Worm (Caenorhabditis elegans) whole organism, midembryonic: ENCODE data around the gene Y102A11A.1.

Source experiments
- T22C8.4 ChIP-seq: fragments of 200-800 bp; sonication (Bioruptor generic); IDR thresholded peaks from 2 replicates; pipeline ENCODE4 v1.3.6; 2022; ENCODE audit warnings: missing genetic modification characterization, missing compliant biosample characterization
- cog-1 ChIP-seq: sonication (generic microtip); optimal IDR thresholded peaks from 2 replicates; lab custom pipeline; 2016; ENCODE audit warnings: missing genetic modification characterization, missing compliant biosample characterization
- flt-1 ChIP-seq: fragments of 200-800 bp; sonication (Bioruptor generic); IDR thresholded peaks from 2 replicates; pipeline ENCODE4 v1.3.6; 2022; ENCODE audit warnings: missing genetic modification characterization, missing compliant biosample characterization
- klf-2 ChIP-seq: fragments of 200-800 bp; sonication (Bioruptor generic); conservative IDR thresholded peaks from 2 replicates; pipeline ENCODE4 v1.3.6; 2022; ENCODE audit warnings: missing genetic modification reagents, missing genetic modification characterization, missing compliant biosample characterization
- med-1 ChIP-seq: sonication (generic microtip); optimal IDR thresholded peaks from 2 replicates; lab custom pipeline; 2017; ENCODE audit warnings: missing genetic modification characterization, mild to moderate bottlenecking, missing compliant biosample characterization, antibody characterized with exemption, missing genetic modification reagents; ENCODE audit not compliant: insufficient read depth
- ref-1 ChIP-seq: fragments of 200-800 bp; sonication (Bioruptor generic); conservative IDR thresholded peaks from 2 replicates; pipeline ENCODE4 v1.3.6; 2022; ENCODE audit warnings: missing genetic modification reagents, missing genetic modification characterization, missing compliant biosample characterization
- tab-1 ChIP-seq: fragments of 200-800 bp; sonication (Bioruptor generic); IDR thresholded peaks from 2 replicates; pipeline ENCODE4 v1.3.6; 2022; ENCODE audit warnings: missing genetic modification characterization, missing compliant biosample characterization
- ztf-23 ChIP-seq: fragments of 200-800 bp; sonication (Bioruptor generic); IDR thresholded peaks from 2 replicates; pipeline ENCODE4 v1.3.6; 2022; ENCODE audit warnings: missing genetic modification reagents, missing genetic modification characterization, missing compliant biosample characterization
- ztf-29 ChIP-seq: fragments of 200-800 bp; sonication (Bioruptor generic); IDR thresholded peaks from 2 replicates; pipeline ENCODE4 v1.3.6; 2022; ENCODE audit warnings: missing genetic modification reagents, missing genetic modification characterization, missing compliant biosample characterization

The Y102A11A.1 gene

ce11 chrX:2090493-2090892 is 38.9 kb downstream of the Y102A11A.1 start:
- TF ChIP-seq T22C8.4 (GFP tag; lab: Robert Waterston, UW) (peak; percentile 68; the same call in 1 of the 2 replicates), klf-2 (GFP tag; lab: Robert Waterston, UW) (no peak)

ce11 chrX:2093169-2093568 is 41.5 kb downstream of the Y102A11A.1 start, which contains the start of gene col-164:
col-164 (plus strand) TSS chrX:2093469.
- TF ChIP-seq T22C8.4 (GFP tag; lab: Robert Waterston, UW), result no peak
- TF ChIP-seq ztf-23 (GFP tag; lab: Robert Waterston, UW), result no peak
- TF ChIP-seq ztf-29, result no peak
- no peak for TF ChIP-seq flt-1 (GFP tag; lab: Robert Waterston, UW)
- TF ChIP-seq tab-1 (GFP tag; lab: Robert Waterston, UW), result no peak
- no peak for TF ChIP-seq med-1 (GFP tag; lab: Kevin White, UChicago)
- TF ChIP-seq klf-2 (GFP tag; lab: Robert Waterston, UW), result no peak

- TF ChIP-seq klf-2 (GFP tag; lab: Robert Waterston, UW), result no peak
- TF ChIP-seq ztf-23 (GFP tag; lab: Robert Waterston, UW), result no peak
- no peak for TF ChIP-seq T22C8.4 (GFP tag; lab: Robert Waterston, UW)
- TF ChIP-seq cog-1 (tag; lab: Kevin White, UChicago), result no peak
- TF ChIP-seq ztf-29, result no peak
Measured at ce11 chrX:2094094-2094493, 42.5 kb downstream of the Y102A11A.1 start.

ce11 chrX:2096804-2097203 is 45.2 kb downstream of the Y102A11A.1 start, which contains the start of gene T21D9.2:
T21D9.2 (minus strand) TSS chrX:2096904.
- TF ChIP-seq T22C8.4 (GFP tag; lab: Robert Waterston, UW) (no peak), ref-1 (GFP tag; lab: Robert Waterston, UW) (no peak), ztf-29 (no peak), ztf-23 (GFP tag; lab: Robert Waterston, UW) (no peak), cog-1 (tag; lab: Kevin White, UChicago) (no peak), med-1 (GFP tag; lab: Kevin White, UChicago) (no peak), klf-2 (GFP tag; lab: Robert Waterston, UW) (no peak), tab-1 (GFP tag; lab: Robert Waterston, UW) (no peak), flt-1 (GFP tag; lab: Robert Waterston, UW) (no peak)

DNA sequence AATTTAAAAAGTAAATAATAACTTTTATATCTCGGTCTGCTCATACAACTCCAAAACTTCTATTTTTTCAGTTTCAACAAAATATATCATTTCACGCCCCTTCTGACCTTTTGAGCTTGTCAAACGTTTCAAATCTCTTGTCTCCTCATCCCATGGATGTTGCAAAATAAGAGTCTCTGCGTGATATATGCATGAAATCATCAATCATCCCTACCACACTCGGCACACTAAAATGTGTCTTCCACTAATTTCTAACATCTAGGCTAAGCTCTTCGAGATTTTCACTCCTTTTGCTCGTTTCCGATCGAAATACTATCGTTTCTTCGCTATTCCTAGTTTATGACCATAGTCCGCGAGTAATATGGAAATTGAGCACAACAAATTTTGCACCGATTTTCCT is 47.4 kb downstream of the Y102A11A.1 start:
- no peak for TF ChIP-seq ztf-23 (GFP tag; lab: Robert Waterston, UW)
- TF ChIP-seq med-1 (GFP tag; lab: Kevin White, UChicago), result no peak
- TF ChIP-seq flt-1 (GFP tag; lab: Robert Waterston, UW), result no peak
- no peak for TF ChIP-seq ztf-29
- no peak for TF ChIP-seq ref-1 (GFP tag; lab: Robert Waterston, UW)
- no peak for TF ChIP-seq T22C8.4 (GFP tag; lab: Robert Waterston, UW)
- TF ChIP-seq tab-1 (GFP tag; lab: Robert Waterston, UW), result no peak
- TF ChIP-seq cog-1 (tag; lab: Kevin White, UChicago), result no peak
- TF ChIP-seq klf-2 (GFP tag; lab: Robert Waterston, UW), result no peak
